Worm (Caenorhabditis elegans) whole organism, young adult: ENCODE measurements around the gene Y116F11B.13.

ENCODE experiments used
- F39B2.1 ChIP-seq: fragments of 200-800 bp; sonication (Bioruptor generic); IDR thresholded peaks from 2 replicates; pipeline ENCODE4 v1.3.6; 2022; ENCODE audit warnings: missing genetic modification reagents, missing genetic modification characterization, missing compliant biosample characterization
- F57C9.4 ChIP-seq: sonication (generic microtip); optimal IDR thresholded peaks from 2 replicates; lab custom pipeline; 2017; ENCODE audit warnings: mild to moderate bottlenecking, missing genetic modification characterization, missing compliant biosample characterization
- Y53F4B.3 ChIP-seq: fragments of 200-800 bp; sonication (Bioruptor generic); IDR thresholded peaks from 2 replicates; pipeline ENCODE4 v1.3.6; 2022; ENCODE audit warnings: missing genetic modification reagents, missing genetic modification characterization, missing compliant biosample characterization
- ama-1 ChIP-seq, 3 experiments: fragments of 150-350 bp in 1 of 3; sonication (generic microtip) in 2 of 3; optimal IDR thresholded peaks; 2 replicates each; lab custom pipeline; 2014 to 2018; ENCODE audit warnings: missing biosample characterization in 2 of 3, missing genetic modification characterization in 2 of 3, missing genetic modification reagents in 2 of 3
- dox-1 ChIP-seq: fragments of 200-800 bp; sonication (Bioruptor generic); IDR thresholded peaks from 2 replicates; pipeline ENCODE4 v1.3.6; 2022; ENCODE audit warnings: missing genetic modification reagents, missing genetic modification characterization, missing compliant biosample characterization
- efl-1 ChIP-seq: fragments of 150-350 bp; optimal IDR thresholded peaks from 2 replicates; lab custom pipeline; 2014; ENCODE audit warnings: missing biosample characterization, missing genetic modification reagents, missing genetic modification characterization
- him-1 ChIP-seq: sonication (generic microtip); optimal IDR thresholded peaks from 2 replicates; lab custom pipeline; 2016; ENCODE audit warnings: missing genotype, missing genetic modification reagents, missing genetic modification characterization, missing compliant biosample characterization
- lin-26 ChIP-seq: fragments of 200-800 bp; sonication (Bioruptor generic); IDR thresholded peaks from 2 replicates; pipeline ENCODE4 v1.3.6; 2022; ENCODE audit warnings: missing genetic modification reagents, missing genetic modification characterization, missing compliant biosample characterization
- lsl-1 ChIP-seq: fragments of 200-800 bp; sonication (Bioruptor generic); optimal IDR thresholded peaks from 2 replicates; lab custom pipeline; 2018; ENCODE audit warnings: mild to moderate bottlenecking, missing genetic modification characterization, moderate library complexity, missing compliant biosample characterization
- madf-10 ChIP-seq: sonication (generic microtip); optimal IDR thresholded peaks from 2 replicates; lab custom pipeline; 2016; ENCODE audit warnings: mild to moderate bottlenecking, missing genetic modification characterization, missing compliant biosample characterization
- snpc-1.1 ChIP-seq: sonication (generic microtip); optimal IDR thresholded peaks from 2 replicates; lab custom pipeline; 2017; ENCODE audit warnings: missing genetic modification characterization, mild to moderate bottlenecking, missing compliant biosample characterization, antibody characterized with exemption, moderate library complexity, missing genotype, missing genetic modification reagents; ENCODE audit not compliant: insufficient read depth
- snpc-4 ChIP-seq, 5 experiments: fragments of 150-350 bp in 1 of 5; sonication (generic microtip) in 4 of 5; optimal IDR thresholded peaks; 2 replicates each; lab custom pipeline; 2014 to 2018; ENCODE audit warnings: missing genetic modification characterization in 5 of 5, missing biosample characterization in 3 of 5, antibody characterized with exemption in 2 of 5, mild to moderate bottlenecking in 2 of 5, missing compliant biosample characterization in 2 of 5, missing genotype in 2 of 5, moderate library complexity in 2 of 5, missing genetic modification reagents in 1 of 5
- sptf-2 ChIP-seq: fragments of 200-800 bp; sonication (Bioruptor generic); optimal IDR thresholded peaks from 2 replicates; lab custom pipeline; 2018; ENCODE audit warnings: mild to moderate bottlenecking, missing genetic modification characterization, missing compliant biosample characterization

DNA sequence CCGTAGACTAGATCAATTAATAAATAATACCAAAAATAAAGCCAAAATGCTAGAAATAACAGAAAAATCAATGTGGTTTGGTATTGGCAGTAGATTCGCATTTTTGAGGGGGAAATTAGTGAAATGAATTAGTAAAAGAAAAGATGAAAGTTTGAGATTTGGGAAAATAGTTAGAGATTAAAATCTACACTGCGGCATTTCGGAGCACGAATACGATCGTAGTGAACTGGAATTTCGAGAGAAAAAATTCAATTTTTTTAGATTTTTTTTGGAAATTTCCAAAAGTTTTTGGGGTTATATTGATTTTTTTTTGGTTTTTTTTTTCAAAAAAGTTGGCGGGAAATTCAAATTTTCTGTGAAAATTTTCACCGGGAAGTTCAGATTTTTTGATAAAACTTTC lies 15.1 kb upstream of the Y116F11B.13 start, which contains the start of gene Y116F11B.9:
- no peak for TF ChIP-seq him-1 (tag; lab: Kevin White, UChicago)
- TF ChIP-seq madf-10: no peak
- TF ChIP-seq efl-1 (GFP tag; lab: Kevin White, UChicago): no peak
- no peak for TF ChIP-seq ama-1 (optimal IDR thresholded peaks at IDR 0.05; lab: Kevin White, UChicago)
- no peak for TF ChIP-seq ama-1 (GFP tag; optimal IDR thresholded peaks at IDR 0.05; lab: Kevin White, UChicago)
- no peak for TF ChIP-seq sptf-2 (GFP tag; lab: Kevin White, UChicago)
- TF ChIP-seq snpc-4 (GFP tag; optimal IDR thresholded peaks at IDR 0.05; lab: Kevin White, UChicago): no peak
- TF ChIP-seq snpc-4 (tag; optimal IDR thresholded peaks at IDR 0.05; lab: Kevin White, UChicago): no peak
- no peak for TF ChIP-seq F39B2.1 (GFP tag; lab: Robert Waterston, UW)
- no peak for TF ChIP-seq dox-1 (GFP tag; lab: Robert Waterston, UW)
- no peak for TF ChIP-seq lsl-1 (GFP tag; lab: Kevin White, UChicago)
- TF ChIP-seq F57C9.4 (tag; lab: Kevin White, UChicago): no peak
- no peak for TF ChIP-seq snpc-1.1
- no peak for TF ChIP-seq Y53F4B.3 (GFP tag; lab: Robert Waterston, UW)
- TF ChIP-seq lin-26 (GFP tag; lab: Robert Waterston, UW): no peak
